Fruit fly (Drosophila melanogaster) whole organism, embryonic: ENCODE data around the gene beta'COP.

Source experiments
- Ada2b ChIP-seq: fragments of 200-800 bp; sonication (Bioruptor generic); IDR thresholded peaks from 2 replicates; pipeline ENCODE4 v1.3.6; 2022; ENCODE audit warnings: missing biosample characterization, missing genetic modification characterization
- B-H1 ChIP-seq: fragments of 200-800 bp; sonication (Bioruptor generic); IDR thresholded peaks from 3 replicates; pipeline ENCODE4 v1.3.6; 2022; ENCODE audit warnings: missing biosample characterization, missing genetic modification characterization
- CG10147 ChIP-seq: fragments of 200-800 bp; sonication (Bioruptor generic); optimal IDR thresholded peaks from 2 replicates; lab custom pipeline; 2019; ENCODE audit warnings: missing biosample characterization, mild to moderate bottlenecking, missing genetic modification characterization, moderate library complexity
- CG1603 ChIP-seq: fragments of 200-800 bp; sonication (Bioruptor generic); optimal IDR thresholded peaks from 2 replicates; lab custom pipeline; 2019; ENCODE audit warnings: missing biosample characterization, mild to moderate bottlenecking, missing genetic modification characterization, moderate library complexity
- CG18764 ChIP-seq: fragments of 200-800 bp; sonication (Bioruptor generic); optimal IDR thresholded peaks from 3 replicates; lab custom pipeline; 2016; ENCODE audit warnings: missing biosample characterization, missing genetic modification characterization
- CG32767 ChIP-seq: fragments of 200-800 bp; sonication (Bioruptor generic); IDR thresholded peaks from 2 replicates; pipeline ENCODE4 v1.3.6; 2022; ENCODE audit warnings: missing biosample characterization, missing genetic modification characterization
- CG32772 ChIP-seq: fragments of 200-800 bp; sonication (Bioruptor generic); IDR thresholded peaks from 2 replicates; pipeline ENCODE4 v1.3.6; 2022; ENCODE audit warnings: missing biosample characterization, missing genetic modification characterization
- CG6791 ChIP-seq: fragments of 200-800 bp; sonication (Bioruptor generic); IDR thresholded peaks from 3 replicates; pipeline ENCODE4 v1.3.6; 2022; ENCODE audit warnings: missing biosample characterization, missing genetic modification characterization; ENCODE audit not compliant: partially characterized antibody
- CG8388 ChIP-seq: fragments of 200-800 bp; sonication (Bioruptor generic); optimal IDR thresholded peaks from 2 replicates; lab custom pipeline; 2019; ENCODE audit warnings: missing biosample characterization, mild to moderate bottlenecking, missing genetic modification characterization, moderate library complexity
- CG9609 ChIP-seq: fragments of 200-800 bp; sonication (Bioruptor generic); optimal IDR thresholded peaks from 3 replicates; lab custom pipeline; 2016; ENCODE audit warnings: missing biosample characterization, missing genetic modification characterization
- CG9797 ChIP-seq: fragments of 200-800 bp; sonication (Bioruptor generic); optimal IDR thresholded peaks from 3 replicates; lab custom pipeline; 2018; ENCODE audit warnings: missing biosample characterization, mild to moderate bottlenecking, missing genetic modification characterization
- CG9876 ChIP-seq: fragments of 200-800 bp; sonication (Bioruptor generic); optimal IDR thresholded peaks from 2 replicates; lab custom pipeline; 2016; ENCODE audit warnings: missing biosample characterization, missing genetic modification characterization
- E2f2 ChIP-seq: fragments of 200-800 bp; sonication (Bioruptor generic); IDR thresholded peaks from 2 replicates; pipeline ENCODE4 v1.3.6; 2022; ENCODE audit warnings: missing biosample characterization, missing genetic modification characterization
- Elba2 ChIP-seq: fragments of 200-800 bp; sonication (Bioruptor generic); optimal IDR thresholded peaks from 3 replicates; lab custom pipeline; 2016; ENCODE audit warnings: missing biosample characterization, missing genetic modification characterization
- Gsc ChIP-seq: fragments of 200-800 bp; sonication (Bioruptor generic); IDR thresholded peaks from 2 replicates; pipeline ENCODE4 v1.3.6; 2022; ENCODE audit warnings: missing biosample characterization, missing genetic modification characterization
- MBD-R2 ChIP-seq: fragments of 200-800 bp; sonication (Bioruptor generic); IDR thresholded peaks from 2 replicates; pipeline ENCODE4 v1.3.6; 2022; ENCODE audit warnings: missing biosample characterization, missing genetic modification characterization
- Myb ChIP-seq: fragments of 200-800 bp; sonication (Bioruptor generic); optimal IDR thresholded peaks from 2 replicates; lab custom pipeline; 2016; ENCODE audit warnings: missing biosample characterization, missing genetic modification characterization
- Sry-β ChIP-seq: fragments of 200-800 bp; sonication (Bioruptor generic); optimal IDR thresholded peaks from 2 replicates; lab custom pipeline; 2018; ENCODE audit warnings: missing biosample characterization, mild to moderate bottlenecking, missing genetic modification characterization, moderate library complexity
- Trl ChIP-seq, 3 experiments: fragments of >200 bp in 2 of 3; fragments of 200-800 bp in 1 of 3; sonication (Bioruptor generic) in 1 of 3; optimal IDR thresholded peaks; 2 replicates in 1 of 3; 3 replicates in 2 of 3; lab custom pipeline; 2016 to 2017; ENCODE audit warnings: missing biosample characterization in 1 of 3, missing genetic modification characterization in 1 of 3
- abd-A ChIP-seq: fragments of 200-800 bp; sonication (Bioruptor generic); optimal IDR thresholded peaks from 3 replicates; lab custom pipeline; 2019; ENCODE audit warnings: missing biosample characterization, mild to moderate bottlenecking, missing genetic modification characterization, moderate library complexity
- bcd ChIP-seq: fragments of 200-800 bp; sonication (Bioruptor generic); optimal IDR thresholded peaks from 2 replicates; lab custom pipeline; 2017; ENCODE audit warnings: missing biosample characterization, mild to moderate bottlenecking, missing genetic modification characterization
- cg ChIP-seq: fragments of 200-800 bp; sonication (Bioruptor generic); optimal IDR thresholded peaks from 3 replicates; lab custom pipeline; 2019; ENCODE audit warnings: missing biosample characterization, mild to moderate bottlenecking, missing genetic modification characterization, moderate library complexity
- crp ChIP-seq, 2 experiments: fragments of 200-800 bp; sonication (Bioruptor generic); optimal IDR thresholded peaks; 2 replicates in 1 of 2; 3 replicates in 1 of 2; lab custom pipeline; 2017; ENCODE audit warnings: missing biosample characterization in 2 of 2, missing genetic modification characterization in 2 of 2, mild to moderate bottlenecking in 1 of 2, moderate library complexity in 1 of 2
- danr ChIP-seq: fragments of 200-800 bp; sonication (Bioruptor generic); IDR thresholded peaks from 2 replicates; pipeline ENCODE4 v1.3.6; 2022; ENCODE audit warnings: missing biosample characterization, missing genetic modification characterization
- dmrt99B ChIP-seq: fragments of 200-800 bp; sonication (Bioruptor generic); optimal IDR thresholded peaks from 2 replicates; lab custom pipeline; 2018; ENCODE audit warnings: missing biosample characterization, mild to moderate bottlenecking, missing genetic modification characterization, moderate library complexity
- fd96Cb ChIP-seq: fragments of 200-800 bp; sonication (Bioruptor generic); optimal IDR thresholded peaks from 2 replicates; lab custom pipeline; 2018; ENCODE audit warnings: missing biosample characterization, mild to moderate bottlenecking, missing genetic modification characterization, moderate library complexity
- gce ChIP-seq: fragments of 200-800 bp; sonication (Bioruptor generic); IDR thresholded peaks from 3 replicates; pipeline ENCODE4 v1.3.6; 2022; ENCODE audit warnings: missing biosample characterization, missing genetic modification characterization
- gsb ChIP-seq: fragments of 200-800 bp; sonication (Bioruptor generic); IDR thresholded peaks from 2 replicates; pipeline ENCODE4 v1.3.6; 2022; ENCODE audit warnings: missing biosample characterization, missing genetic modification characterization
- ind ChIP-seq: fragments of 200-800 bp; sonication (Bioruptor generic); optimal IDR thresholded peaks from 3 replicates; lab custom pipeline; 2016; ENCODE audit warnings: missing biosample characterization, missing genetic modification characterization
- lbe ChIP-seq: fragments of 200-800 bp; sonication (Bioruptor generic); optimal IDR thresholded peaks from 2 replicates; lab custom pipeline; 2016; ENCODE audit warnings: missing biosample characterization, mild to moderate bottlenecking, missing genetic modification characterization
- lilli ChIP-seq: fragments of 200-800 bp; sonication (Bioruptor generic); optimal IDR thresholded peaks from 3 replicates; lab custom pipeline; 2016; ENCODE audit warnings: missing biosample characterization, missing genetic modification characterization
- pum ChIP-seq: fragments of 200-800 bp; sonication (Bioruptor generic); optimal IDR thresholded peaks from 2 replicates; lab custom pipeline; 2016; ENCODE audit warnings: missing biosample characterization, missing genetic modification characterization
- row ChIP-seq: fragments of 200-800 bp; sonication (Bioruptor generic); IDR thresholded peaks from 3 replicates; pipeline ENCODE4 v1.3.6; 2022; ENCODE audit warnings: missing biosample characterization, missing genetic modification characterization
- shn ChIP-seq: fragments of 200-800 bp; sonication (Bioruptor generic); optimal IDR thresholded peaks from 3 replicates; lab custom pipeline; 2016; ENCODE audit warnings: missing biosample characterization, missing genetic modification characterization
- sna ChIP-seq: fragments of 200-800 bp; sonication (Bioruptor generic); IDR thresholded peaks from 2 replicates; pipeline ENCODE4 v1.3.6; 2022; ENCODE audit warnings: missing biosample characterization, missing genetic modification characterization; ENCODE audit not compliant: partially characterized antibody
- tap ChIP-seq: fragments of 200-800 bp; optimal IDR thresholded peaks from 3 replicates; lab custom pipeline; 2019; ENCODE audit warnings: missing biosample characterization, mild to moderate bottlenecking, missing genetic modification characterization, moderate library complexity
- unpg ChIP-seq: fragments of 200-800 bp; sonication (Bioruptor generic); optimal IDR thresholded peaks from 3 replicates; lab custom pipeline; 2018; ENCODE audit warnings: missing biosample characterization, mild to moderate bottlenecking, missing genetic modification characterization, moderate library complexity
- yki ChIP-seq: fragments of >200 bp; optimal IDR thresholded peaks from 3 replicates; lab custom pipeline; 2018
- zf30C ChIP-seq: fragments of 200-800 bp; sonication (Bioruptor generic); optimal IDR thresholded peaks from 3 replicates; lab custom pipeline; 2018; ENCODE audit warnings: missing biosample characterization, mild to moderate bottlenecking, missing genetic modification characterization

beta'COP gene

DNA sequence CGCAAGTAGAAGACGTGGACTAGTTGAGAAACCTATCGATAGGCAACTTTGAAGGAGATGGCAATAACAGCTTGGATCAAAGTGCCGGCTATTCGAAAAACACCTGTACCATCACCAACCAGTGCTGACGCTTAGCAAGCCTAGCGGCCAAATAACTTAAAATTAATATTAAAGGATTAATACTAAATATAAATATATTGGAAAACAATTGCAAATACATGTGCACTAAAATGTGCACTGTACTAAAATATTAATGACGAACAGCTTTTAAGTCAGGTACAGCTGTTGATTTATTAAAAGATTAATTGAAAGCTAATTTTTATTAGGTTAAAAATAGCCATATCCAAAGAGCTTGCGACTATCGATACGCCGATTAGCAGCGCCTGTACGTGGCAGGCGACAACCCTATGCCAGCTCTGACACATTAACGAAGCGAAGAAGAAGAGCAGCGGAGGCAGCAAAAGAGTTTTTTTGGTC is at the start of gene beta'COP, which contains the start of gene CG9302 (continued):
- TF ChIP-seq CG1603 (tag; lab: Kevin White, UChicago): no peak
- TF ChIP-seq E2f2 (GFP tag; lab: Robert Waterston, UW): 0 out of 2 replicates have a peak, but pooled peaks have one; percentile 22
- peak; percentile 34 for TF ChIP-seq CG9876 (GFP tag; lab: Kevin White, UChicago)
- no peak for TF ChIP-seq Gsc (GFP tag; lab: Robert Waterston, UW)
- peak; percentile 32 for TF ChIP-seq CG9797
- TF ChIP-seq CG6791 (GFP tag; lab: Robert Waterston, UW): peak; percentile 58; the same call in 1 of the 3 replicates
- peak; percentile 39 for TF ChIP-seq CG18764
- no peak for TF ChIP-seq Ada2b
- 0 out of 2 replicates have a peak, but pooled peaks have one; percentile 39 for TF ChIP-seq CG32767 (GFP tag; lab: Robert Waterston, UW)
- peak; percentile 58 for TF ChIP-seq unpg
- TF ChIP-seq Myb (GFP tag; lab: Kevin White, UChicago): no peak
- TF ChIP-seq danr (GFP tag; lab: Robert Waterston, UW): peak; percentile 47; the same call in 1 of the 2 replicates
- peak; percentile 95 for TF ChIP-seq row (GFP tag; lab: Robert Waterston, UW)
- peak; percentile 47 for TF ChIP-seq pum (GFP tag; lab: Kevin White, UChicago)
- TF ChIP-seq abd-A (tag; lab: Kevin White, UChicago): no peak
- TF ChIP-seq Elba2 (GFP tag; lab: Kevin White, UChicago): peak; percentile 40
- no peak for TF ChIP-seq zf30C (GFP tag; lab: Kevin White, UChicago)
- no peak for TF ChIP-seq gsb
- TF ChIP-seq lilli (GFP tag; lab: Kevin White, UChicago): peak; percentile 77
- peak; percentile 16; the same call in 1 of the 3 replicates for TF ChIP-seq B-H1 (GFP tag; lab: Robert Waterston, UW)
- peak; percentile 78 for TF ChIP-seq CG10147
- no peak for TF ChIP-seq yki
- no peak for TF ChIP-seq tap
- no peak for TF ChIP-seq CG32772 (GFP tag; lab: Robert Waterston, UW)

DNA sequence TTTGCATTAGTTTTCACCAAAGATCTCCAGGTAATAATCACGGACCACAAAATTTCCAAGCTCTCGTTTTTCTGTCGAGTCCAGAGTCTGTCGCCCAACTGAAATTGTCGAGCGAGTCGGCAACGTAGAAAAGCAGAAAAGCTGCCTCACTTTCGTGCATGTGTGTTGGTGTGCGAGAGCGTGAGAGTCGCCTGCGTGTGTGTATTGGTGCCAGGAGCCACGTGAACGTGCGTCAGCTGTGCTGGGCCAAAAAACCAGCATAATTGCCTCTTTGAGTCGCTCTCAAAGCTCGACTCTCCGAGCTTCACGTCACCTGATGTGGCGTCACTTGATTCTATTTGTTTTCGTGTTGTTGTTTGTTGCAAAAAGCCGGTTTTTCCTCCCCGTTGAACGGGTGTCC is 47.7 kb upstream of the beta'COP start, which contains the start of gene hbt:
hbt (minus strand) TSS at position 101 of the 400 bp plus-strand sequence.
- TF ChIP-seq Sry-β (GFP tag; lab: Kevin White, UChicago) (no peak), abd-A (tag; lab: Kevin White, UChicago) (peak; percentile 27), CG9609 (GFP tag; lab: Kevin White, UChicago) (no peak), dmrt99B (tag; lab: Kevin White, UChicago) (no peak), gce (GFP tag; lab: Robert Waterston, UW) (no peak), ind (GFP tag; lab: Kevin White, UChicago) (no peak), lbe (no peak), cg (GFP tag; lab: Kevin White, UChicago) (peak; percentile 46), sna (GFP tag; lab: Robert Waterston, UW) (peak; percentile 26; the same call in 1 of the 2 replicates), Trl (optimal IDR thresholded peaks at IDR 0.05; lab: Kevin White, UChicago) (peak; percentile 24 to 54), Trl (GFP tag; optimal IDR thresholded peaks at IDR 0.05; lab: Kevin White, UChicago) (no peak), MBD-R2 (GFP tag; lab: Robert Waterston, UW) (no peak), crp (GFP tag; optimal IDR thresholded peaks at IDR 0.05; lab: Kevin White, UChicago) (peak in 1 of 2 experiments; percentile 29), bcd (GFP tag; lab: Kevin White, UChicago) (no peak), shn (GFP tag; lab: Kevin White, UChicago) (no peak), CG8388 (GFP tag; lab: Kevin White, UChicago) (no peak), fd96Cb (no peak)
- TF ChIP-seq, all 482 proteins: peak for 5
